Fruit fly (Drosophila melanogaster): ENCODE measurements around the gene Dys.

The Dys gene

DNA sequence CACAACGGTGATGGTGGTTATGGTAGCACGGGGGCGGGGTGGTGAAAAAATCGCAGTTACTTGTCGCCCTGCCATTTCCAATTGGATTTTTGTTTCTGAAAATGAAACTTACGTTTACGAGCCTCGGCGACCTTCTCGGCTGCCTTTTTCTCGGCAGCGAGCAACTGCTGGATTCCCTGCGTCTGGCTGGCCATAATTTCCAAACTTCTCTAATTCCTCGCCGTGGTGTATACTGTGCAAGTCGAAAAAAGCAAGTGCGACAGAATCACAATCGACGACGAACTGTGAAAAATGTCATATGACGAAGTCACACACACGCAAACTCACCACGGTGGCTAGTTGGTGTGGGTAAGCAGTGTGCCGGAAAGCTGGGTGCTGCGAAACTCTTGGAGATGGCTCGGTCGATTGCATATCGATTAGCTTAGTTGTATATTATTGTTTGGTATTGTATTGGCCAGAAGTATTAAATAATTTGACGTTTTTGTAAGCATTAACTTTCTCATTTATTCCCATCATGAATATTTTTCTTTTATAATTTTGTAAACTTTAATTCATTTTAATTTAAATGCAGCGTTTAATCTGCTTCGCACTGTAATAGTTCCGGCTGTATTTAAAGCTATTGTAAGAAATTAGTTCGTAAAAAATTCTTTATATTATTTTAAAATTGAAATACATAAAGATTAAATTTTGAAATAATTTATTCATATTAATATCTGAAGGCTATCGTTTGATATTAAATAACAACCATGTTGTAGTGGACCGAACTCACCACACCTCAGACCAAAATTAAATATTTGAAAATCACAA lies 183.4 kb downstream of the Dys start, which contains the start of gene Vha13 (continued):
- TF ChIP-seq CG11456 (GFP tag; IDR thresholded peaks at IDR 0.05) (peak; percentile 83), sisA (GFP tag; IDR thresholded peaks at IDR 0.05) (peak; percentile 68), Gsc (GFP tag; IDR thresholded peaks at IDR 0.05) (no peak), CG8944 (GFP tag; optimal IDR thresholded peaks at IDR 0.05) (peak; percentile 53), slou (GFP tag; optimal IDR thresholded peaks at IDR 0.05) (peak; percentile 0), sima (GFP tag; optimal IDR thresholded peaks at IDR 0.05) (no peak), CG43689 (GFP tag; IDR thresholded peaks at IDR 0.05) (no peak), org-1 (GFP tag; optimal IDR thresholded peaks at IDR 0.05) (no peak), Ets97D (GFP tag; optimal IDR thresholded peaks at IDR 0.05) (peak; percentile 22), CG4730 (GFP tag; IDR thresholded peaks at IDR 0.05) (no peak), HmgD (GFP tag; optimal IDR thresholded peaks at IDR 0.05) (peak; percentile 79), crp (GFP tag; optimal IDR thresholded peaks at IDR 0.05) (peak in 1 of 2 experiments; percentile 56), nau (GFP tag; optimal IDR thresholded peaks at IDR 0.05) (no peak), Bteb2 (GFP tag; optimal IDR thresholded peaks at IDR 0.05) (no peak), CG13894 (tag; optimal IDR thresholded peaks at IDR 0.05) (peak; percentile 40), PHDP (tag; optimal IDR thresholded peaks at IDR 0.05) (peak; percentile 22), hth (optimal IDR thresholded peaks at IDR 0.05) (no peak), tx (GFP tag; optimal IDR thresholded peaks at IDR 0.05) (no peak), slbo (GFP tag; IDR thresholded peaks at IDR 0.05) (peak; percentile 89), CG10543 (GFP tag; optimal IDR thresholded peaks at IDR 0.05) (peak; percentile 27), crol (GFP tag; IDR thresholded peaks at IDR 0.05) (peak; percentile 82), Mes4 (GFP tag; optimal IDR thresholded peaks at IDR 0.05) (no peak), ranshi (GFP tag; IDR thresholded peaks at IDR 0.05) (peak; percentile 40), Aef1 (GFP tag; IDR thresholded peaks at IDR 0.05) (peak; percentile 68), Atf3 (GFP tag; optimal IDR thresholded peaks at IDR 0.05) (peak; percentile 60), cad (GFP tag; optimal IDR thresholded peaks at IDR 0.05) (no peak), sens-2 (GFP tag; IDR thresholded peaks at IDR 0.05) (0 out of 2 replicates have a peak, but pooled peaks have one; percentile 7), trh (GFP tag; optimal IDR thresholded peaks at IDR 0.05) (no peak), Optix (GFP tag; IDR thresholded peaks at IDR 0.05) (no peak), CrebB (tag; optimal IDR thresholded peaks at IDR 0.05) (peak; percentile 36), Chrac-16 (GFP tag; optimal IDR thresholded peaks at IDR 0.05) (peak; percentile 27), CG31441 (GFP tag; IDR thresholded peaks at IDR 0.05) (peak; percentile 31), stwl (tag; optimal IDR thresholded peaks at IDR 0.05) (peak; percentile 66), CG1647 (GFP tag; optimal IDR thresholded peaks at IDR 0.05) (peak; percentile 39), lmd (GFP tag; IDR thresholded peaks at IDR 0.05) (peak; percentile 51), ato (GFP tag; IDR thresholded peaks at IDR 0.05; ENCODE audit: partially characterized antibody) (peak; percentile 70; the same call in 1 of the 2 replicates), tio (GFP tag; optimal IDR thresholded peaks at IDR 0.05) (no peak), br (optimal IDR thresholded peaks at IDR 0.05) (no peak), az2 (GFP tag; optimal IDR thresholded peaks at IDR 0.05) (peak; percentile 18), Gug (GFP tag; IDR thresholded peaks at IDR 0.05) (peak; percentile 82), CG32772 (GFP tag; IDR thresholded peaks at IDR 0.05) (peak; percentile 41; the same call in 1 of the 2 replicates), CG15269 (tag; optimal IDR thresholded peaks at IDR 0.05) (no peak), bsh (GFP tag; optimal IDR thresholded peaks at IDR 0.05) (peak in 1 of 2 experiments; percentile 30), Scr (GFP tag; IDR thresholded peaks at IDR 0.05; ENCODE audit: partially characterized antibody) (no peak), Sox102F (GFP tag; optimal IDR thresholded peaks at IDR 0.05) (peak; percentile 5), CG18262 (tag; optimal IDR thresholded peaks at IDR 0.05) (peak; percentile 22), CG9437 (GFP tag; optimal IDR thresholded peaks at IDR 0.05) (peak; percentile 29), CG10209 (GFP tag; optimal IDR thresholded peaks at IDR 0.05) (peak; percentile 0), oc (tag; optimal IDR thresholded peaks at IDR 0.05) (no peak), chn (GFP tag; optimal IDR thresholded peaks at IDR 0.05) (peak; percentile 51)
